Worm (Caenorhabditis elegans) whole organism, mixed stage, embryonic: ENCODE results near the gene ufd-2.

Experiments
- M03D4.4 ChIP-seq: sonication (generic microtip); optimal IDR thresholded peaks from 2 replicates; lab custom pipeline; 2017; ENCODE audit warnings: mild to moderate bottlenecking, missing genetic modification characterization, missing compliant biosample characterization
- bed-3 ChIP-seq: fragments of 200-800 bp; sonication (Bioruptor generic); optimal IDR thresholded peaks from 3 replicates; lab custom pipeline; 2018; ENCODE audit warnings: mild to moderate bottlenecking, missing genetic modification characterization, moderate library complexity, missing compliant biosample characterization
- blmp-1 ChIP-seq: fragments of 150-350 bp; optimal IDR thresholded peaks from 2 replicates; lab custom pipeline; 2014; ENCODE audit warnings: missing biosample characterization, missing genetic modification characterization
- ceh-39 ChIP-seq: fragments of 150-350 bp; optimal IDR thresholded peaks from 2 replicates; lab custom pipeline; 2014; ENCODE audit warnings: missing biosample characterization, missing genetic modification characterization
- ceh-43 ChIP-seq: fragments of 200-800 bp; sonication (Bioruptor generic); optimal IDR thresholded peaks from 2 replicates; lab custom pipeline; 2018; ENCODE audit warnings: mild to moderate bottlenecking, missing genetic modification characterization, moderate library complexity, missing compliant biosample characterization
- ceh-83 ChIP-seq: fragments of 200-800 bp; sonication (Bioruptor generic); optimal IDR thresholded peaks from 2 replicates; lab custom pipeline; 2018; ENCODE audit warnings: mild to moderate bottlenecking, missing genetic modification characterization, missing compliant biosample characterization
- ces-1 ChIP-seq: fragments of 150-350 bp; optimal IDR thresholded peaks from 2 replicates; lab custom pipeline; 2014; ENCODE audit warnings: missing biosample characterization, missing genetic modification reagents, missing genetic modification characterization
- cnd-1 ChIP-seq: fragments of 200-800 bp; sonication (Bioruptor generic); optimal IDR thresholded peaks from 2 replicates; lab custom pipeline; 2018; ENCODE audit warnings: mild to moderate bottlenecking, missing genetic modification characterization, missing compliant biosample characterization
- elt-1 ChIP-seq: sonication (generic microtip); optimal IDR thresholded peaks from 2 replicates; lab custom pipeline; 2017; ENCODE audit warnings: missing genetic modification characterization, mild to moderate bottlenecking, missing compliant biosample characterization, antibody characterized with exemption, moderate library complexity, borderline replicate concordance; ENCODE audit not compliant: insufficient read depth
- elt-3 ChIP-seq: fragments of 150-350 bp; optimal IDR thresholded peaks from 2 replicates; lab custom pipeline; 2014; ENCODE audit warnings: missing biosample characterization, missing genetic modification characterization
- ham-2 ChIP-seq: fragments of 200-800 bp; sonication (Bioruptor generic); optimal IDR thresholded peaks from 2 replicates; lab custom pipeline; 2018; ENCODE audit warnings: mild to moderate bottlenecking, missing genetic modification characterization, missing compliant biosample characterization
- hlh-1 ChIP-seq: fragments of 150-350 bp; optimal IDR thresholded peaks from 2 replicates; lab custom pipeline; 2014; ENCODE audit warnings: missing biosample characterization, missing genetic modification reagents, missing genetic modification characterization
- lin-13 ChIP-seq: fragments of 150-350 bp; optimal IDR thresholded peaks from 2 replicates; lab custom pipeline; 2014; ENCODE audit warnings: missing biosample characterization, missing genetic modification characterization
- lin-32 ChIP-seq: fragments of 200-800 bp; sonication (Bioruptor generic); optimal IDR thresholded peaks from 2 replicates; lab custom pipeline; 2018; ENCODE audit warnings: mild to moderate bottlenecking, missing genetic modification characterization, missing compliant biosample characterization
- lsy-2 ChIP-seq: fragments of 150-350 bp; optimal IDR thresholded peaks from 2 replicates; lab custom pipeline; 2014; ENCODE audit warnings: missing biosample characterization, missing genetic modification characterization
- mab-5 ChIP-seq: fragments of 150-350 bp; optimal IDR thresholded peaks from 2 replicates; lab custom pipeline; 2014; ENCODE audit warnings: missing biosample characterization, missing genetic modification characterization
- mep-1 ChIP-seq: fragments of 150-350 bp; optimal IDR thresholded peaks from 2 replicates; lab custom pipeline; 2017; ENCODE audit warnings: missing biosample characterization, missing genetic modification reagents, missing genetic modification characterization, inconsistent platforms
- mls-2 ChIP-seq: sonication (generic microtip); optimal IDR thresholded peaks from 2 replicates; lab custom pipeline; 2016; ENCODE audit warnings: mild to moderate bottlenecking, missing genetic modification characterization, moderate library complexity, missing compliant biosample characterization
- nhr-12 ChIP-seq: fragments of 150-350 bp; optimal IDR thresholded peaks from 2 replicates; lab custom pipeline; 2014; ENCODE audit warnings: missing biosample characterization, missing genetic modification characterization
- nhr-2 ChIP-seq: fragments of 150-350 bp; optimal IDR thresholded peaks from 2 replicates; lab custom pipeline; 2014; ENCODE audit warnings: missing biosample characterization, missing genetic modification characterization
- nhr-237 ChIP-seq: fragments of 150-350 bp; optimal IDR thresholded peaks from 2 replicates; lab custom pipeline; 2014; ENCODE audit warnings: missing biosample characterization, missing genetic modification characterization
- nhr-76 ChIP-seq: sonication (generic microtip); optimal IDR thresholded peaks from 2 replicates; lab custom pipeline; 2017; ENCODE audit warnings: missing biosample characterization, missing genetic modification characterization
- pha-4 ChIP-seq: fragments of 150-350 bp; optimal IDR thresholded peaks from 2 replicates; lab custom pipeline; 2018; ENCODE audit warnings: missing biosample characterization, missing genetic modification reagents, missing genetic modification characterization
- sem-2 ChIP-seq: fragments of 200-800 bp; sonication (Bioruptor generic); optimal IDR thresholded peaks from 2 replicates; lab custom pipeline; 2018; ENCODE audit warnings: mild to moderate bottlenecking, missing genetic modification characterization, missing compliant biosample characterization
- snpc-4 ChIP-seq: fragments of 150-350 bp; optimal IDR thresholded peaks from 2 replicates; lab custom pipeline; 2014; ENCODE audit warnings: missing biosample characterization, missing genetic modification characterization
- sptf-1 ChIP-seq: sonication (generic microtip); optimal IDR thresholded peaks from 2 replicates; lab custom pipeline; 2017; ENCODE audit warnings: mild to moderate bottlenecking, missing genetic modification characterization, moderate library complexity, missing compliant biosample characterization
- unc-120 ChIP-seq: sonication (generic microtip); optimal IDR thresholded peaks from 2 replicates; lab custom pipeline; 2017; ENCODE audit warnings: missing genetic modification characterization, missing compliant biosample characterization; ENCODE audit not compliant: poor library complexity, severe bottlenecking
- unc-62 ChIP-seq: fragments of 150-350 bp; optimal IDR thresholded peaks from 2 replicates; lab custom pipeline; 2014; ENCODE audit warnings: missing biosample characterization, missing genetic modification reagents, missing genetic modification characterization
- zip-8 ChIP-seq: fragments of 150-350 bp; optimal IDR thresholded peaks from 2 replicates; lab custom pipeline; 2014; ENCODE audit warnings: missing biosample characterization, missing genetic modification characterization
- ztf-11 ChIP-seq: fragments of 150-350 bp; optimal IDR thresholded peaks from 2 replicates; lab custom pipeline; 2014; ENCODE audit warnings: missing biosample characterization, missing genetic modification characterization

ufd-2 gene

DNA sequence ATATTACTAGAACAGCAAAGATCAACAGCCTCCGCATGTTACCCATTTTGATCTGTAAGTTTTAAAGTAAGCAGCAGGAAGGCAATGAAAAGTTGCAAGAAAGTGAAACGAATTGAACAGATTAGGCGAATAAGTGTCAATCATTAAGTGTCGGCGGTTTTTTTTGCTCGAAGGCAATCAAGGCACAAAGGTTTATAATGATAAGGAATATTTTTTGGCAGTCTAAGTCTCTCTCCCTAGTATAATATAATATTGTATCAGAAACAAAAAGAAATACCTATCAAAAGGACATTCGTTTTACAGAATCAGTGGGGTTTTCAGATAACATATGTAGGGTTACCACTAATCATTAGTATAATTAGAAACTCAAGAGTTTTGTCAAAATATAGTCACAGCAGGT is 29.9 kb upstream of the ufd-2 start, which contains the start of gene nrf-6:
Gene nrf-6, minus strand, starts transcription at position 52 of the 400 bp plus-strand sequence.
- TF ChIP-seq ceh-39 (tag; lab: Kevin White, UChicago), result no peak
- no peak for TF ChIP-seq blmp-1 (tag; lab: Kevin White, UChicago)
- TF ChIP-seq sem-2 (GFP tag; lab: Kevin White, UChicago), result no peak
- TF ChIP-seq lin-32, result no peak
- TF ChIP-seq nhr-12, result no peak
- TF ChIP-seq ceh-83 (GFP tag; lab: Kevin White, UChicago), result no peak
- TF ChIP-seq nhr-2, result no peak
- TF ChIP-seq M03D4.4 (tag; lab: Kevin White, UChicago), result no peak

DNA sequence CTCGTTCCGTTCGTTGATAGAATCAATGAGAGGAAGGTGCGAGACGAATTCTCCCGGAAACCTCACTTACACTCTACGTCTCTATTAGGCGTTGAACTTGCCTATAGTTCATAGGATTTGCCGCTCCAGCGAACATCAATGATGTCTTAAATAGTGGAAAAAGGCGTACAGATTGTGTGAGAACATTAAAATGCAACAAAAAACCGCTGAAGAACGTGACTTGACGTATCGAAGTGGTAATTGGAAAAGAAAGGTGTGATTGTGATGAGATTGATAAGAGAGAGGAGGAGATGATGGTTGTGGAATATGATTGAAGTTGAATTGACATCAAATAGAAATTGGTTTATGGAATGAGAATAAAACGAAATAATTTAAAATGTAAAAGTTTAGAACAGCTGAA is 28.5 kb upstream of the ufd-2 start:
- TF ChIP-seq ceh-83 (GFP tag; lab: Kevin White, UChicago), result peak; percentile 7
- no peak for TF ChIP-seq sem-2 (GFP tag; lab: Kevin White, UChicago)

DNA sequence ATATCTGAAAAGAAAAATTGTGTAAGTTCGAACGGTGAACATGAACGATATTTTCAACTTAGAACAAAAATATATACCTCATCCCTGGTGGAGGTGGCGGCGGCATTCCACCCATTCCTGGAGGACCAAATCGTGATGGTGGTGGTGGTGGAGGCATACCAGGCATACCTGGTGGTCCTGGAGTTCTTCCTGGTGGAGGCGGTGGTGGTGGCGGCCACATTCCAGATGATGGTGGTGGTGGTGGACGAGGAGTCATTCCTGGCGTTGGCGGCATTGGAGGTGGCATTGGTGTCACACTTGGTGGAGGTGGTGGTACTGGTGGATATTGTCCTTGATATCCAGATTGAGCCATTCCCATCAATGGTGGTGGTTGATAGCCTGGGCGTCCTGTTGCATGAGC is 27.9 kb upstream of the ufd-2 start:
- no peak for TF ChIP-seq cnd-1 (tag; lab: Kevin White, UChicago)
- TF ChIP-seq blmp-1 (tag; lab: Kevin White, UChicago), result no peak
- no peak for TF ChIP-seq elt-1 (tag; lab: Kevin White, UChicago)
- TF ChIP-seq ceh-43 (GFP tag; lab: Kevin White, UChicago), result no peak
- TF ChIP-seq nhr-76 (tag; lab: Kevin White, UChicago), result no peak
- no peak for TF ChIP-seq ces-1
- no peak for TF ChIP-seq ham-2 (GFP tag; lab: Kevin White, UChicago)
- no peak for TF ChIP-seq lin-13 (tag; lab: Kevin White, UChicago)
- TF ChIP-seq unc-120, result no peak
- no peak for TF ChIP-seq elt-3 (tag; lab: Kevin White, UChicago)
- TF ChIP-seq ceh-39 (tag; lab: Kevin White, UChicago), result no peak
- no peak for TF ChIP-seq mab-5
- no peak for TF ChIP-seq sptf-1
- TF ChIP-seq lin-32, result no peak
- TF ChIP-seq nhr-12, result no peak
- TF ChIP-seq ztf-11 (tag; lab: Kevin White, UChicago), result no peak
- no peak for TF ChIP-seq M03D4.4 (tag; lab: Kevin White, UChicago)
- no peak for TF ChIP-seq nhr-2
- TF ChIP-seq unc-62 (GFP tag; lab: Kevin White, UChicago), result no peak

DNA sequence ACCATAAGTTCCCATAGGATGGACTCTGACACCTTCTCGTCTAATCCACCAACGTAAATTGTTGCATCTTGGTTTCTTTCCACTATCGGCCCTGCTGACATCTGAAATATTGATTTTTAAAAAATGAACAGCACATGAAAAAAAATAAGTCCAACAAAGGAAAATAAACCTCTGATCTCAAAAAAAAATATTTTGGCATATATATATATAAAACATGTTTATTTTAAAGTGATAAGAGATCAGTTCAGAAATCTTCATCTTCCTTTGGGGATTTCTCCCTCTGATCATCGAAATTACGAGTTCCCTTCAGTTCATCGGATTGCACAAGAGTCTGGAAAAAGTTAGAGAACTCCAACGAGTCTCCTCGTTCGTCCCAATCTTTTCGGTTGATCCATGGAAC is 26.9 kb upstream of the ufd-2 start, which contains the start of gene sap-49:
Gene sap-49, minus strand, starts transcription at position 101 of the 400 bp plus-strand sequence.
- TF ChIP-seq pha-4 (tag; lab: Kevin White, UChicago), result no peak
- no peak for TF ChIP-seq bed-3
- no peak for TF ChIP-seq cnd-1 (tag; lab: Kevin White, UChicago)
- TF ChIP-seq nhr-2, result no peak
- no peak for TF ChIP-seq nhr-76 (tag; lab: Kevin White, UChicago)
- no peak for TF ChIP-seq mls-2 (tag; lab: Kevin White, UChicago)
- TF ChIP-seq lin-32, result no peak
- no peak for TF ChIP-seq blmp-1 (tag; lab: Kevin White, UChicago)

DNA sequence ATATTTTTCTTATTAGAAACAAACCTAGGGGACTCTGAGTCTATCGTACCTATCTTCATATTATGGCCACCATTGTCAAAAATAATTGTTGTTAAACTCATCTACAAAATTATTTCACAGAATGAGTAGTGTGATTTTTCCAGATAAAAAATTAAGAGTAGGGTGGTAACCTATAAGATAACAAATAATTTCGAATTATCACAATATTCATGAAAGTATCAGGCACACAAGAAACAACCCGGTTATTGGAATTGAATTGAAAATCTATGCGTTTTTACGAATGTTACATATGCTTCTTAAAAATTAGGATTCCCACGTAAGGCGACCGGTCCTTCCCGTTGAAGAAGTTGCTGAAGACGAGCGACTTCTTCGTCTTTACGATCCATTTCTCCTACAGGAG is 25.3 kb upstream of the ufd-2 start, which contains the start of gene arp-6:
Gene arp-6, minus strand, starts transcription at position 101 of the 400 bp plus-strand sequence.
- no peak for TF ChIP-seq snpc-4 (tag; lab: Kevin White, UChicago)

DNA sequence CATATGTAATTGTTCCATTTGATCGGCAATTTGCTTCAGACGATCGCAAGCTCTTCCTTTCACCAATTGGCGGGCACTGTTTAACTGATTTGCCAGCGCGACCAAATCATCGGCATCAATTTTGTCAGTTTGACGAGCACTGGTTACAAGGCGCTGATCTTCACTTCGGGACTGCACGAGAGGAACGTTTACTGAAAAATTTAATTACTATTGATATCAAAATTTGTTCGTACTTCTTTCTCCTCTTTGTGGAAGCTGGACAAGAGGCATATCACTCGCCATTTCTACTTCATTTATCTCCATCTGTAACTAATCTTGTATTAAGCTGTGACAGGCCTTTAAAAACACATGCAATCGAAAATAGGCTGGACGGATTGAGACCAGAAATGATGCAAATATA is 24.7 kb upstream of the ufd-2 start, which contains the start of gene C08B11.9:
Gene C08B11.9, minus strand, starts transcription at position 307 of the 400 bp plus-strand sequence.
- TF ChIP-seq lin-13 (tag; lab: Kevin White, UChicago) (no peak), cnd-1 (tag; lab: Kevin White, UChicago) (no peak), pha-4 (tag; lab: Kevin White, UChicago) (no peak), unc-120 (no peak), M03D4.4 (tag; lab: Kevin White, UChicago) (no peak)

DNA sequence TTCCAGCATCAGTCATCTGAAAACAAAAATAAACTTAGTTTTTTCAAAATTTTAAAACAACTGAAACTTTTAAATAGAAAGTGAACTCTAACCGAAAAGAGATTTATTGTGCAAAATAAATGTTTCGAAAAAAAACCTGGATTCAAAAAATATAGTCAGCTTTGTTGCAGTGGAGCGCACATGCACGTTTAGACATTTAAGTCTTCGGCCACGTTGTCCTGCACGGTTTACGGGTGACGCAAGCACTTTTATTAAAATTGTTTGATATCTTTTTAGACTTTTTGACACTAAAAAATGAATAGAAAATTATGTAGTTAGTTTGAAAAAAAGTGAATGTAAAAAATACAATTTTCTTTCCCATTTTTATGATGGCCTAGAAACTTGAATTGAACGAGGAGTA is 23.1 kb upstream of the ufd-2 start, which contains the start of the genes ubh-4 and algn-6:
Gene ubh-4, minus strand, starts transcription at position 182 of the 400 bp plus-strand sequence.
Gene algn-6, plus strand, starts transcription at position 387 of the 400 bp plus-strand sequence.
- TF ChIP-seq M03D4.4 (tag; lab: Kevin White, UChicago) (no peak), mep-1 (peak; percentile 59), nhr-237 (tag; lab: Kevin White, UChicago) (no peak), lsy-2 (peak; percentile 90), hlh-1 (tag; lab: Kevin White, UChicago) (no peak), zip-8 (no peak), snpc-4 (tag; lab: Kevin White, UChicago) (no peak), pha-4 (tag; lab: Kevin White, UChicago) (no peak), cnd-1 (tag; lab: Kevin White, UChicago) (no peak), ceh-39 (tag; lab: Kevin White, UChicago) (peak; percentile 16), lin-32 (no peak), nhr-12 (no peak), mab-5 (no peak)
